Worm (Caenorhabditis elegans) whole organism, late embryonic: ENCODE results near the gene Y41C4A.21.

Experiments used
- Y22D7AL.16 ChIP-seq: sonication (generic microtip); optimal IDR thresholded peaks from 2 replicates; lab custom pipeline; 2016; ENCODE audit warnings: missing genetic modification characterization, missing compliant biosample characterization
- ahr-1 ChIP-seq: sonication (generic microtip); optimal IDR thresholded peaks from 2 replicates; lab custom pipeline; 2016; ENCODE audit warnings: missing genetic modification characterization, missing compliant biosample characterization
- ets-4 ChIP-seq: sonication (generic microtip); optimal IDR thresholded peaks from 2 replicates; lab custom pipeline; 2016; ENCODE audit warnings: missing genetic modification characterization, missing compliant biosample characterization
- nhr-232 ChIP-seq: sonication (generic microtip); optimal IDR thresholded peaks from 2 replicates; lab custom pipeline; 2016; ENCODE audit warnings: missing genetic modification characterization, missing compliant biosample characterization
- sox-4 ChIP-seq: sonication (generic microtip); optimal IDR thresholded peaks from 2 replicates; lab custom pipeline; 2017; ENCODE audit warnings: mild to moderate bottlenecking, missing genetic modification characterization, inconsistent platforms, missing compliant biosample characterization

DNA sequence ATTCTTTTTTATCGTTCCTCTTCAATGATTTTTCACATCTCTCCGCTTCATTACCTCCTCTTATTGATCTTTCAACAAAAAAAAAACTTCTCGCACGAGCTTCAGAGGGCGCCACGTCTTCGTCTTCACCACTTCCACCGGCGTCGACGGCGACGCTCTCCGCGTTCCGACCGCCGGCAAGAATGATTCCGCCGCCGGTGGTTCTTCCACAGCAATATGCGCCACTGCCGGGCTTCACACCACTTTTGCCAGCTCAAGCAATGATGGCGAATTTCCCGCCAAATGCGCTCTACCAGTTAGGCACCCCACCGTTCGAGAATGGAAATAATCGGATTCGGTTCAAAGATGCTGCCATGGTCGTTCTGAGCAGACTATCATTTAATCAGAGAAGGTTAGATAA lies 49.1 kb upstream of the Y41C4A.21 start:
- no peak for TF ChIP-seq ets-4 (tag; lab: Kevin White, UChicago)
- no peak for TF ChIP-seq nhr-232
- no peak for TF ChIP-seq Y22D7AL.16 (tag; lab: Kevin White, UChicago)
- no peak for TF ChIP-seq ahr-1 (tag; lab: Kevin White, UChicago)
- TF ChIP-seq sox-4 (tag; lab: Kevin White, UChicago) = no peak
